Worm (Caenorhabditis elegans): ENCODE data around the gene C06B3.16.

DNA sequence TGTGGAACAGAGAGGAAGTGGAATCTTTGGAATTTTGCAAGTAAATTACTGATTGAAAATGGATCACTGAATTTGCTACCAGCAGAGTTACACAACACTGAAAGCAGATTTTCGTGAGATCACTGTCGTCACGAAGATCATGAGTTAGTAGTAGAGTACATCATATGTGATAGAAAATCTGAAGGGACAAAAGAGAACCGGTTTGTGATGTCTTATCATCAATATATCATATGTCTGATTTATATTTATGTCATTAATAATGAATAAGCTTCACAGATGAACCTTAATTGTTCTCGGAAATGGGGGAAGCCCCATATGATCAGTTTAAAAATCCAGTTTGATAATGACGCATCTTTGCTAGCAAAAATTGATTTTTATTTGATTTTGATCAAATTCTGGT is 4.7 kb downstream of the C06B3.16 start:
- TF ChIP-seq flt-1 (GFP tag; IDR thresholded peaks at IDR 0.05) = no peak
- TF ChIP-seq ama-1 (optimal IDR thresholded peaks at IDR 0.05) = no peak
- no peak for TF ChIP-seq ets-7 (tag; optimal IDR thresholded peaks at IDR 0.05)
- no peak for TF ChIP-seq hmg-4 (GFP tag; optimal IDR thresholded peaks at IDR 0.05)
- TF ChIP-seq aly-1 (tag; optimal IDR thresholded peaks at IDR 0.05) = no peak
- TF ChIP-seq tra-4 (tag; optimal IDR thresholded peaks at IDR 0.05) = no peak

All from whole organism, early embryonic.